Fruit fly (Drosophila melanogaster): ENCODE results near the gene ncm.
A peak's percentile ranks its signal among the peaks of the same experiment; 100 is the strongest.

The ncm gene

DNA sequence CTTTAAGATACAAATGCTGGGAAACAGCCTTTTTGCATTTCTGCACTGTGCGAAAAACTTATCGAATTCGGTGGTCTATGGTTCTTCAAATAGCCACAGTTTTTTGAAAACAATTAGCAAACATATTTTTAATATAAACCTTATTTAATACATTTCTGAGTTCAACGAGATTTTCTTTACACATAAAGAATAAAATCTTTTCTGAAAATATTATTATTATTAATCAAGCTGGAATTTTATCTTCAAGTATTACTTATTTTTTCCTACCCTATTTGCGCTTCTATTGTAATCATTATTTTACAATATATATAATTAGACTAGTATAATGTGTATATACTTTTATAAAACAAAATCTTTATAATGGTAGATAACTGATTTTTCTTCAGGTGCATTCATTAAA is 33.4 kb upstream of the ncm start (continued):
- TF ChIP-seq D (optimal IDR thresholded peaks at IDR 0.05) (no peak), D (GFP tag; optimal IDR thresholded peaks at IDR 0.05) (peak; percentile 4), bbx (GFP tag; IDR thresholded peaks at IDR 0.05; ENCODE audit: partially characterized antibody) (no peak), Trl (optimal IDR thresholded peaks at IDR 0.05) (no peak), Trl (GFP tag; optimal IDR thresholded peaks at IDR 0.05) (no peak), kni (GFP tag; optimal IDR thresholded peaks at IDR 0.05) (no peak), pb (GFP tag; optimal IDR thresholded peaks at IDR 0.05) (no peak), Abd-B (GFP tag; optimal IDR thresholded peaks at IDR 0.05) (no peak), CG14710 (tag; optimal IDR thresholded peaks at IDR 0.05) (peak; percentile 36), phol (tag; optimal IDR thresholded peaks at IDR 0.05) (peak; percentile 55), grn (GFP tag; optimal IDR thresholded peaks at IDR 0.05) (no peak), CG8478 (optimal IDR thresholded peaks at IDR 0.05) (no peak), CG2678 (tag; optimal IDR thresholded peaks at IDR 0.05) (no peak), CG10462 (GFP tag; optimal IDR thresholded peaks at IDR 0.05) (no peak), CG2875 (GFP tag; optimal IDR thresholded peaks at IDR 0.05) (no peak), Dfd (GFP tag; optimal IDR thresholded peaks at IDR 0.05) (no peak), schlank (tag; optimal IDR thresholded peaks at IDR 0.05) (no peak), lov (optimal IDR thresholded peaks at IDR 0.05) (no peak), lov (GFP tag; IDR thresholded peaks at IDR 0.05) (no peak), nom (GFP tag; optimal IDR thresholded peaks at IDR 0.05) (peak; percentile 2), CG4854 (GFP tag; optimal IDR thresholded peaks at IDR 0.05) (no peak), CG17361 (GFP tag; IDR thresholded peaks at IDR 0.05) (peak; percentile 54; the same call in 2 of the 3 replicates), fd96Cb (tag; optimal IDR thresholded peaks at IDR 0.05) (peak; percentile 37), dan (GFP tag; IDR thresholded peaks at IDR 0.05) (no peak), MTF-1 (GFP tag; optimal IDR thresholded peaks at IDR 0.05; ENCODE audit: borderline replicate concordance) (no peak), CG11085 (GFP tag; IDR thresholded peaks at IDR 0.05) (no peak), CG4424 (GFP tag; optimal IDR thresholded peaks at IDR 0.05) (no peak), CG18764 (GFP tag; optimal IDR thresholded peaks at IDR 0.05) (no peak), CG8281 (tag; optimal IDR thresholded peaks at IDR 0.05) (no peak), HLH54F (GFP tag; optimal IDR thresholded peaks at IDR 0.05) (no peak), jing (GFP tag; optimal IDR thresholded peaks at IDR 0.05) (no peak), gsb (GFP tag; IDR thresholded peaks at IDR 0.05) (no peak), CG16813 (GFP tag; IDR thresholded peaks at IDR 0.05; ENCODE audit: partially characterized antibody) (no peak), kah (GFP tag; optimal IDR thresholded peaks at IDR 0.05) (no peak), ab (GFP tag; optimal IDR thresholded peaks at IDR 0.05) (no peak), wdn (GFP tag; IDR thresholded peaks at IDR 0.05) (no peak), CG17912 (GFP tag; optimal IDR thresholded peaks at IDR 0.05) (no peak), Taf1 (GFP tag; IDR thresholded peaks at IDR 0.05) (no peak), en (GFP tag; optimal IDR thresholded peaks at IDR 0.05) (no peak), Mrtf (GFP tag; IDR thresholded peaks at IDR 0.05) (no peak), crol (GFP tag; IDR thresholded peaks at IDR 0.05) (no peak), CG10321 (GFP tag; IDR thresholded peaks at IDR 0.05) (no peak), CG31441 (GFP tag; IDR thresholded peaks at IDR 0.05) (peak; percentile 49; the same call in 1 of the 2 replicates), CG7357 (GFP tag; IDR thresholded peaks at IDR 0.05) (no peak), Asciz (GFP tag; optimal IDR thresholded peaks at IDR 0.05) (no peak), CG17359 (tag; optimal IDR thresholded peaks at IDR 0.05) (no peak), otp (GFP tag; IDR thresholded peaks at IDR 0.05) (no peak), da (GFP tag; optimal IDR thresholded peaks at IDR 0.05) (no peak), CG7839 (tag; optimal IDR thresholded peaks at IDR 0.05) (peak; percentile 23), pnt (GFP tag; optimal IDR thresholded peaks at IDR 0.05) (no peak), ac (GFP tag; optimal IDR thresholded peaks at IDR 0.05) (no peak), sisA (GFP tag; IDR thresholded peaks at IDR 0.05) (no peak), Dref (GFP tag; IDR thresholded peaks at IDR 0.05) (no peak), CG10959 (GFP tag; IDR thresholded peaks at IDR 0.05) (no peak)

Data from whole organism, embryonic.